Fruit fly (Drosophila melanogaster) whole organism, embryonic: Measurements from ENCODE around the gene CG14020.
A peak's percentile ranks its signal among the peaks of the same experiment; 100 is the strongest.

Source experiments
- Abd-B ChIP-seq: fragments of 200-800 bp; sonication (Bioruptor generic); optimal IDR thresholded peaks from 2 replicates; lab custom pipeline; 2018; ENCODE audit warnings: missing biosample characterization, mild to moderate bottlenecking, missing genetic modification characterization, moderate library complexity
- Aef1 ChIP-seq: fragments of 200-800 bp; sonication (Bioruptor generic); IDR thresholded peaks from 3 replicates; pipeline ENCODE4 v1.3.6; 2022; ENCODE audit warnings: missing biosample characterization, missing genetic modification characterization
- Awh ChIP-seq: fragments of 200-800 bp; sonication (Bioruptor generic); IDR thresholded peaks from 2 replicates; pipeline ENCODE4, ENCODE4 v1.3.6; 2022; ENCODE audit warnings: missing biosample characterization, missing genetic modification characterization
- CG12104 ChIP-seq: fragments of 200-800 bp; sonication (Bioruptor generic); optimal IDR thresholded peaks from 3 replicates; lab custom pipeline; 2016; ENCODE audit warnings: missing biosample characterization, missing genetic modification characterization
- CG15479 ChIP-seq: fragments of 200-800 bp; sonication (Bioruptor generic); optimal IDR thresholded peaks from 3 replicates; lab custom pipeline; 2019; ENCODE audit warnings: missing biosample characterization, mild to moderate bottlenecking, missing genetic modification characterization, moderate library complexity
- CG16779 ChIP-seq: fragments of 200-800 bp; sonication (Bioruptor generic); IDR thresholded peaks from 2 replicates; pipeline ENCODE4 v1.3.6; 2022; ENCODE audit warnings: missing biosample characterization, missing genetic modification characterization
- CG17359 ChIP-seq: fragments of 200-800 bp; sonication (Bioruptor generic); optimal IDR thresholded peaks from 3 replicates; lab custom pipeline; 2018; ENCODE audit warnings: missing biosample characterization, mild to moderate bottlenecking, missing genetic modification characterization, moderate library complexity
- CG18764 ChIP-seq: fragments of 200-800 bp; sonication (Bioruptor generic); optimal IDR thresholded peaks from 3 replicates; lab custom pipeline; 2016; ENCODE audit warnings: missing biosample characterization, missing genetic modification characterization
- CG31388 ChIP-seq: fragments of 200-800 bp; sonication (Bioruptor generic); optimal IDR thresholded peaks from 2 replicates; lab custom pipeline; 2016; ENCODE audit warnings: missing biosample characterization, missing genetic modification characterization
- CG5180 ChIP-seq: fragments of 200-800 bp; sonication (Bioruptor generic); optimal IDR thresholded peaks from 3 replicates; lab custom pipeline; 2017; ENCODE audit warnings: missing biosample characterization, missing genetic modification characterization, mild to moderate bottlenecking, moderate library complexity, missing genetic modification reagents
- CG6765 ChIP-seq: fragments of 200-800 bp; sonication (Bioruptor generic); optimal IDR thresholded peaks from 3 replicates; lab custom pipeline; 2017; ENCODE audit warnings: missing biosample characterization, mild to moderate bottlenecking, missing genetic modification characterization
- CG6854 ChIP-seq: fragments of 200-800 bp; sonication (Bioruptor generic); optimal IDR thresholded peaks from 3 replicates; lab custom pipeline; 2017; ENCODE audit warnings: missing biosample characterization, mild to moderate bottlenecking, missing genetic modification characterization
- D19B ChIP-seq: fragments of 200-800 bp; sonication (Bioruptor generic); optimal IDR thresholded peaks from 2 replicates; lab custom pipeline; 2017; ENCODE audit warnings: missing biosample characterization, mild to moderate bottlenecking, missing genetic modification characterization
- Dref ChIP-seq: fragments of 200-800 bp; sonication (Bioruptor generic); IDR thresholded peaks from 2 replicates; pipeline ENCODE4 v1.3.6; 2022; ENCODE audit warnings: missing biosample characterization, missing genetic modification characterization
- ERR ChIP-seq: fragments of 200-800 bp; sonication (Bioruptor generic); optimal IDR thresholded peaks from 2 replicates; lab custom pipeline; 2016; ENCODE audit warnings: missing biosample characterization, missing genetic modification characterization
- Eip74EF ChIP-seq, 2 experiments: fragments of 200-800 bp in 1 of 2; fragments of >200 bp in 1 of 2; sonication (Bioruptor generic) in 1 of 2; optimal IDR thresholded peaks; 2 replicates each; lab custom pipeline; 2017 to 2019; ENCODE audit warnings: missing biosample characterization in 2 of 2, missing genetic modification characterization in 2 of 2, mild to moderate bottlenecking in 1 of 2, moderate library complexity in 1 of 2
- Elba2 ChIP-seq: fragments of 200-800 bp; sonication (Bioruptor generic); optimal IDR thresholded peaks from 3 replicates; lab custom pipeline; 2016; ENCODE audit warnings: missing biosample characterization, missing genetic modification characterization
- Jarid2 ChIP-seq: fragments of 200-800 bp; sonication (Bioruptor generic); optimal IDR thresholded peaks from 3 replicates; lab custom pipeline; 2017; ENCODE audit warnings: mild to moderate bottlenecking, missing biosample characterization, missing genetic modification reagents, missing genetic modification characterization
- Lhr ChIP-seq: fragments of 200-800 bp; sonication (Bioruptor generic); optimal IDR thresholded peaks from 3 replicates; lab custom pipeline; 2017; ENCODE audit warnings: mild to moderate bottlenecking, missing biosample characterization, missing genetic modification reagents, missing genetic modification characterization
- NFAT ChIP-seq: fragments of 200-800 bp; sonication (Bioruptor generic); IDR thresholded peaks from 2 replicates; pipeline ENCODE4 v1.3.6; 2022; ENCODE audit warnings: missing biosample characterization, missing genetic modification characterization
- NK7.1 ChIP-seq: fragments of 200-800 bp; sonication (Bioruptor generic); optimal IDR thresholded peaks from 3 replicates; lab custom pipeline; 2016; ENCODE audit warnings: missing biosample characterization, missing genetic modification characterization
- Nf-YC ChIP-seq: fragments of 200-800 bp; optimal IDR thresholded peaks from 3 replicates; lab custom pipeline; 2019; ENCODE audit warnings: missing biosample characterization, mild to moderate bottlenecking, missing genetic modification characterization, moderate library complexity
- Opbp ChIP-seq: fragments of 200-800 bp; sonication (Bioruptor generic); IDR thresholded peaks from 3 replicates; pipeline ENCODE4 v1.3.6; 2022; ENCODE audit warnings: missing biosample characterization, missing genetic modification characterization; ENCODE audit not compliant: partially characterized antibody
- Rx ChIP-seq: fragments of 200-800 bp; sonication (Bioruptor generic); IDR thresholded peaks from 2 replicates; pipeline ENCODE4 v1.3.6; 2022; ENCODE audit warnings: missing biosample characterization, missing genetic modification characterization
- Sin3A ChIP-seq: fragments of >200 bp; optimal IDR thresholded peaks from 2 replicates; lab custom pipeline; 2018
- YL-1 ChIP-seq: fragments of 200-800 bp; sonication (Bioruptor generic); optimal IDR thresholded peaks from 3 replicates; lab custom pipeline; 2017; ENCODE audit warnings: missing biosample characterization, mild to moderate bottlenecking, missing genetic modification characterization
- bsh ChIP-seq, 2 experiments: fragments of 200-800 bp; sonication (Bioruptor generic); optimal IDR thresholded peaks; 2 replicates each; lab custom pipeline; 2017 to 2018; ENCODE audit warnings: mild to moderate bottlenecking in 2 of 2, missing biosample characterization in 2 of 2, missing genetic modification characterization in 2 of 2, moderate library complexity in 1 of 2
- cg ChIP-seq: fragments of 200-800 bp; sonication (Bioruptor generic); optimal IDR thresholded peaks from 3 replicates; lab custom pipeline; 2019; ENCODE audit warnings: missing biosample characterization, mild to moderate bottlenecking, missing genetic modification characterization, moderate library complexity
- chn ChIP-seq: fragments of 200-800 bp; sonication (Bioruptor generic); optimal IDR thresholded peaks from 2 replicates; lab custom pipeline; 2016; ENCODE audit warnings: missing biosample characterization, missing genetic modification characterization
- dpn ChIP-seq, 2 experiments: fragments of 200-800 bp; sonication (Bioruptor generic); optimal IDR thresholded peaks; 3 replicates each; lab custom pipeline; 2016; ENCODE audit warnings: missing biosample characterization in 2 of 2, missing genetic modification characterization in 2 of 2
- fd96Cb ChIP-seq: fragments of 200-800 bp; sonication (Bioruptor generic); optimal IDR thresholded peaks from 2 replicates; lab custom pipeline; 2018; ENCODE audit warnings: missing biosample characterization, mild to moderate bottlenecking, missing genetic modification characterization, moderate library complexity
- klu ChIP-seq: fragments of 200-800 bp; sonication (Bioruptor generic); IDR thresholded peaks from 2 replicates; pipeline ENCODE4 v1.3.6; 2022; ENCODE audit warnings: missing biosample characterization, missing genetic modification characterization
- lola ChIP-seq, 3 experiments: fragments of >200 bp in 2 of 3; fragments of 200-800 bp in 1 of 3; sonication (Bioruptor generic) in 1 of 3; optimal IDR thresholded peaks; 2 replicates each; lab custom pipeline; 2017 to 2019; ENCODE audit warnings: missing biosample characterization in 3 of 3, missing genetic modification characterization in 3 of 3, mild to moderate bottlenecking in 1 of 3, moderate library complexity in 1 of 3
- ro ChIP-seq: fragments of 200-800 bp; sonication (Bioruptor generic); IDR thresholded peaks from 2 replicates; pipeline ENCODE4 v1.3.6; 2022; ENCODE audit warnings: missing biosample characterization, missing genetic modification characterization
- sc ChIP-seq, 3 experiments: fragments of >200 bp in 2 of 3; fragments of 200-800 bp in 1 of 3; sonication (Bioruptor generic) in 1 of 3; optimal IDR thresholded peaks; 2 replicates in 2 of 3; 3 replicates in 1 of 3; lab custom pipeline; 2017; ENCODE audit warnings: mild to moderate bottlenecking in 1 of 3, missing biosample characterization in 1 of 3, missing genetic modification characterization in 1 of 3, missing genetic modification reagents in 1 of 3
- vvl ChIP-seq: fragments of 200-800 bp; sonication (Bioruptor generic); IDR thresholded peaks from 2 replicates; pipeline ENCODE4 v1.3.6; 2022; ENCODE audit warnings: missing biosample characterization, missing genetic modification characterization

CG14020 gene

dm6 chr2L:5550735-5551134 lies 33.2 kb downstream of the CG14020 start, which contains the start of gene CG14014:
TSS of gene CG14014 (minus strand) at chr2L:5550835.
- TF ChIP-seq bsh (GFP tag; optimal IDR thresholded peaks at IDR 0.05; lab: Kevin White, UChicago): no peak
- TF ChIP-seq Elba2: peak; percentile 83
- no peak for TF ChIP-seq CG6765
- TF ChIP-seq CG15479 (GFP tag; lab: Kevin White, UChicago): peak; percentile 34

DNA sequence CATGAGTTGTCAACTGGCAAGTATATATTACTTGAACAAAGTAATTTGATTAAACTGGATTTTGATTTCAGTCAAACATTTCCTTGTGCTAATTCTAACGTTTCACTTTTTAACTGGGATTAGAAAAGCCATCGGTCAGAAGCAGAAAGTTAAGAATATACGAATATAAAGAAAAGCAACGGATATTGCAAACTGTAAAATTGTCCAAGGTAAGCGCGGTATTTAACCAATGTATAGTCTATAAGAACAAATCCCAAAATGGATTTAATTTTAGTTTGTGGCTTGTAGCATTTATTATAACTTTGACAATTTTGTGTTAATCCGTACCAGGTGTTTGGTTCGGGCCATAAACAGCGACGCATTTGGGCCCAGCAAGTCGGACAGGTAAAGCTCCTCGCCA lies 34.0 kb downstream of the CG14020 start, which contains the start of gene CG18269:
Gene CG18269 (plus strand): TSS at position 301 of the 400 bp plus-strand sequence.
- TF ChIP-seq Opbp (GFP tag; lab: Robert Waterston, UW) (no peak), CG18764 (GFP tag; lab: Kevin White, UChicago) (no peak), NFAT (GFP tag; lab: Robert Waterston, UW) (no peak), Sin3A (lab: Kevin White, UChicago) (no peak), Rx (no peak), Awh (GFP tag; lab: Robert Waterston, UW) (no peak), sc (optimal IDR thresholded peaks at IDR 0.05; lab: Kevin White, UChicago) (no peak), sc (GFP tag; optimal IDR thresholded peaks at IDR 0.05; lab: Kevin White, UChicago) (no peak), CG5180 (GFP tag; lab: Kevin White, UChicago) (no peak), CG17359 (tag; lab: Kevin White, UChicago) (no peak), Eip74EF (GFP tag; optimal IDR thresholded peaks at IDR 0.05; lab: Kevin White, UChicago) (no peak), YL-1 (GFP tag; lab: Kevin White, UChicago) (no peak), D19B (GFP tag; lab: Kevin White, UChicago) (no peak)

dm6 chr2L:5553750-5554149 lies 36.2 kb downstream of the CG14020 start, which contains the start of the genes CG14013 and CG14017:
TSS of gene CG14013 (minus strand) at chr2L:5553850.
TSS of gene CG14017 (plus strand) at chr2L:5553897.
- TF ChIP-seq ro: no peak
- no peak for TF ChIP-seq NK7.1 (GFP tag; lab: Kevin White, UChicago)
- TF ChIP-seq dpn (GFP tag; optimal IDR thresholded peaks at IDR 0.05; lab: Kevin White, UChicago): no peak
- TF ChIP-seq Nf-YC: no peak
- TF ChIP-seq cg: no peak
- TF ChIP-seq CG31388 (GFP tag; lab: Kevin White, UChicago): no peak
- TF ChIP-seq fd96Cb (tag; lab: Kevin White, UChicago): no peak
- no peak for TF ChIP-seq Jarid2 (GFP tag; lab: Kevin White, UChicago)
- no peak for TF ChIP-seq klu (GFP tag; lab: Robert Waterston, UW)
- no peak for TF ChIP-seq chn
- no peak for TF ChIP-seq lola (GFP tag; optimal IDR thresholded peaks at IDR 0.05; lab: Kevin White, UChicago)
- no peak for TF ChIP-seq Lhr (GFP tag; lab: Kevin White, UChicago)
- no peak for TF ChIP-seq ERR (GFP tag; lab: Kevin White, UChicago)
- no peak for TF ChIP-seq CG6854 (GFP tag; lab: Kevin White, UChicago)
- TF ChIP-seq Aef1: no peak
- TF ChIP-seq vvl (GFP tag; lab: Robert Waterston, UW): no peak
- no peak for TF ChIP-seq CG16779 (GFP tag; lab: Robert Waterston, UW)
- TF ChIP-seq CG12104 (GFP tag; lab: Kevin White, UChicago): no peak
- no peak for TF ChIP-seq Abd-B (GFP tag; lab: Kevin White, UChicago)
- TF ChIP-seq Dref (GFP tag; lab: Robert Waterston, UW): no peak
- TF ChIP-seq, all 482 proteins: peak for 0
